Fruit fly (Drosophila melanogaster) whole organism, embryonic: ENCODE results near the gene bab2.

Experiments
- Ada2b ChIP-seq: fragments of 200-800 bp; sonication (Bioruptor generic); IDR thresholded peaks from 2 replicates; pipeline ENCODE4 v1.3.6; 2022; ENCODE audit warnings: missing biosample characterization, missing genetic modification characterization
- C15 ChIP-seq: fragments of 200-800 bp; sonication (Bioruptor generic); IDR thresholded peaks from 3 replicates; pipeline ENCODE4 v1.3.6; 2022; ENCODE audit warnings: missing biosample characterization, missing genetic modification characterization
- CG12769 ChIP-seq: fragments of 200-800 bp; sonication (Bioruptor generic); optimal IDR thresholded peaks from 2 replicates; lab custom pipeline; 2019; ENCODE audit warnings: missing biosample characterization, mild to moderate bottlenecking, missing genetic modification characterization, moderate library complexity
- CG13775 ChIP-seq: fragments of 200-800 bp; sonication (Bioruptor generic); optimal IDR thresholded peaks from 3 replicates; lab custom pipeline; 2017; ENCODE audit warnings: missing biosample characterization, mild to moderate bottlenecking, missing genetic modification characterization
- CG13894 ChIP-seq: fragments of 200-800 bp; sonication (Bioruptor generic); optimal IDR thresholded peaks from 3 replicates; lab custom pipeline; 2018; ENCODE audit warnings: missing biosample characterization, mild to moderate bottlenecking, missing genetic modification characterization, moderate library complexity
- CG14441 ChIP-seq: fragments of 200-800 bp; sonication (Bioruptor generic); IDR thresholded peaks from 2 replicates; pipeline ENCODE4 v1.3.6; 2022; ENCODE audit warnings: missing biosample characterization, missing genetic modification characterization
- CG1602 ChIP-seq: fragments of 200-800 bp; sonication (Bioruptor generic); optimal IDR thresholded peaks from 3 replicates; lab custom pipeline; 2016; ENCODE audit warnings: missing biosample characterization, missing genetic modification characterization
- CG16815 ChIP-seq: fragments of 200-800 bp; sonication (Bioruptor generic); optimal IDR thresholded peaks from 3 replicates; lab custom pipeline; 2017; ENCODE audit warnings: missing biosample characterization, mild to moderate bottlenecking, missing genetic modification characterization
- CG17328 ChIP-seq: fragments of 200-800 bp; sonication (Bioruptor generic); IDR thresholded peaks from 2 replicates; pipeline ENCODE4 v1.3.6; 2022; ENCODE audit warnings: missing biosample characterization, missing genetic modification characterization
- CG18262 ChIP-seq: fragments of 200-800 bp; optimal IDR thresholded peaks from 3 replicates; lab custom pipeline; 2019; ENCODE audit warnings: missing biosample characterization, mild to moderate bottlenecking, missing genetic modification characterization, moderate library complexity
- CG30403 ChIP-seq: fragments of 200-800 bp; sonication (Bioruptor generic); optimal IDR thresholded peaks from 3 replicates; lab custom pipeline; 2016; ENCODE audit warnings: missing biosample characterization, missing genetic modification characterization
- CG33213 ChIP-seq: fragments of 200-800 bp; sonication (Bioruptor generic); optimal IDR thresholded peaks from 3 replicates; lab custom pipeline; 2016; ENCODE audit warnings: missing biosample characterization, missing genetic modification characterization
- CG3407 ChIP-seq: fragments of 200-800 bp; sonication (Bioruptor generic); optimal IDR thresholded peaks from 2 replicates; lab custom pipeline; 2018; ENCODE audit warnings: missing biosample characterization, mild to moderate bottlenecking, missing genetic modification characterization
- CG34224 ChIP-seq: fragments of 200-800 bp; sonication (Bioruptor generic); IDR thresholded peaks from 3 replicates; pipeline ENCODE4 v1.3.6; 2022; ENCODE audit warnings: missing biosample characterization, missing genetic modification characterization; ENCODE audit not compliant: partially characterized antibody
- CG3995 ChIP-seq: fragments of 200-800 bp; sonication (Bioruptor generic); optimal IDR thresholded peaks from 3 replicates; lab custom pipeline; 2016; ENCODE audit warnings: missing biosample characterization, missing genetic modification characterization
- CG4360 ChIP-seq: fragments of 200-800 bp; sonication (Bioruptor generic); IDR thresholded peaks from 2 replicates; pipeline ENCODE4 v1.3.6; 2022; ENCODE audit warnings: missing biosample characterization, missing genetic modification characterization
- CG6683 ChIP-seq: fragments of 200-800 bp; sonication (Bioruptor generic); optimal IDR thresholded peaks from 2 replicates; lab custom pipeline; 2017; ENCODE audit warnings: missing biosample characterization, mild to moderate bottlenecking, missing genetic modification characterization, missing genetic modification reagents
- CG7357 ChIP-seq: fragments of 200-800 bp; sonication (Bioruptor generic); IDR thresholded peaks from 3 replicates; pipeline ENCODE4 v1.3.6; 2022; ENCODE audit warnings: missing biosample characterization, missing genetic modification characterization
- CG8089 ChIP-seq: fragments of 200-800 bp; sonication (Bioruptor generic); optimal IDR thresholded peaks from 3 replicates; lab custom pipeline; 2016; ENCODE audit warnings: missing biosample characterization, missing genetic modification characterization
- CG8290 ChIP-seq, 3 experiments: fragments of 200-800 bp; sonication (Bioruptor generic); optimal IDR thresholded peaks; 2 replicates each; lab custom pipeline; 2016 to 2019; ENCODE audit warnings: missing biosample characterization in 3 of 3, missing genetic modification characterization in 3 of 3, mild to moderate bottlenecking in 2 of 3, moderate library complexity in 1 of 3
- CG8765 ChIP-seq: fragments of 200-800 bp; sonication (Bioruptor generic); IDR thresholded peaks from 2 replicates; pipeline ENCODE4 v1.3.6; 2022; ENCODE audit warnings: missing biosample characterization, missing genetic modification characterization
- Dek ChIP-seq: fragments of 200-800 bp; sonication (Bioruptor generic); optimal IDR thresholded peaks from 3 replicates; lab custom pipeline; 2019; ENCODE audit warnings: missing biosample characterization, mild to moderate bottlenecking, missing genetic modification characterization, moderate library complexity
- Ets65A ChIP-seq: fragments of 200-800 bp; sonication (Bioruptor generic); peaks from one replicate; lab custom pipeline; 2016; ENCODE audit warnings: missing biosample characterization, missing genetic modification characterization
- HLH54F ChIP-seq: fragments of 200-800 bp; sonication (Bioruptor generic); optimal IDR thresholded peaks from 3 replicates; lab custom pipeline; 2016; ENCODE audit warnings: missing biosample characterization, missing genetic modification characterization
- HLHmδ ChIP-seq: fragments of 200-800 bp; sonication (Bioruptor generic); optimal IDR thresholded peaks from 2 replicates; lab custom pipeline; 2018; ENCODE audit warnings: missing biosample characterization, mild to moderate bottlenecking, missing genetic modification characterization, moderate library complexity
- Hand ChIP-seq: fragments of 200-800 bp; sonication (Bioruptor generic); optimal IDR thresholded peaks from 2 replicates; lab custom pipeline; 2017; ENCODE audit warnings: mild to moderate bottlenecking, missing biosample characterization, missing genetic modification reagents, missing genetic modification characterization
- Hey ChIP-seq: fragments of 200-800 bp; sonication (Bioruptor generic); optimal IDR thresholded peaks from 3 replicates; lab custom pipeline; 2018; ENCODE audit warnings: missing biosample characterization, mild to moderate bottlenecking, missing genetic modification characterization
- HmgD ChIP-seq: fragments of 200-800 bp; sonication (Bioruptor generic); optimal IDR thresholded peaks from 3 replicates; lab custom pipeline; 2016; ENCODE audit warnings: missing biosample characterization, missing genetic modification characterization
- Kr ChIP-seq: fragments of 200-800 bp; sonication (Bioruptor generic); optimal IDR thresholded peaks from 2 replicates; lab custom pipeline; 2017; ENCODE audit warnings: missing biosample characterization, mild to moderate bottlenecking, missing genetic modification characterization
- Sox102F ChIP-seq: fragments of 200-800 bp; sonication (Bioruptor generic); optimal IDR thresholded peaks from 2 replicates; lab custom pipeline; 2018; ENCODE audit warnings: missing biosample characterization, mild to moderate bottlenecking, missing genetic modification characterization, moderate library complexity
- Stat92E ChIP-seq, 3 experiments: fragments of >200 bp in 2 of 3; fragments of 200-800 bp in 1 of 3; sonication (Bioruptor generic) in 1 of 3; optimal IDR thresholded peaks; 2 replicates each; lab custom pipeline; 2017 to 2019; ENCODE audit warnings: missing biosample characterization in 3 of 3, missing genetic modification characterization in 3 of 3, mild to moderate bottlenecking in 1 of 3, moderate library complexity in 1 of 3
- Vsx1 ChIP-seq: fragments of 200-800 bp; sonication (Bioruptor generic); optimal IDR thresholded peaks from 2 replicates; lab custom pipeline; 2017; ENCODE audit warnings: missing biosample characterization, mild to moderate bottlenecking, missing genetic modification characterization, missing genetic modification reagents
- ab ChIP-seq: fragments of 200-800 bp; sonication (Bioruptor generic); optimal IDR thresholded peaks from 2 replicates; lab custom pipeline; 2016; ENCODE audit warnings: missing biosample characterization, missing genetic modification characterization
- bowl ChIP-seq: fragments of 200-800 bp; sonication (Bioruptor generic); IDR thresholded peaks from 2 replicates; pipeline ENCODE4 v1.3.6; 2022; ENCODE audit warnings: missing biosample characterization, missing genetic modification characterization
- corto ChIP-seq: fragments of 200-800 bp; sonication (Bioruptor generic); optimal IDR thresholded peaks from 2 replicates; lab custom pipeline; 2016; ENCODE audit warnings: missing biosample characterization, mild to moderate bottlenecking, missing genetic modification characterization, moderate library complexity
- croc ChIP-seq: fragments of 200-800 bp; sonication (Bioruptor generic); conservative IDR thresholded peaks from 3 replicates; pipeline ENCODE4 v1.3.6; 2022; ENCODE audit warnings: missing biosample characterization, missing genetic modification characterization
- dmrt99B ChIP-seq: fragments of 200-800 bp; sonication (Bioruptor generic); optimal IDR thresholded peaks from 2 replicates; lab custom pipeline; 2018; ENCODE audit warnings: missing biosample characterization, mild to moderate bottlenecking, missing genetic modification characterization, moderate library complexity
- lbe ChIP-seq: fragments of 200-800 bp; sonication (Bioruptor generic); optimal IDR thresholded peaks from 2 replicates; lab custom pipeline; 2016; ENCODE audit warnings: missing biosample characterization, mild to moderate bottlenecking, missing genetic modification characterization
- luna ChIP-seq: fragments of 200-800 bp; sonication (Bioruptor generic); optimal IDR thresholded peaks from 2 replicates; lab custom pipeline; 2016; ENCODE audit warnings: missing biosample characterization, missing genetic modification characterization
- mam ChIP-seq: fragments of 200-800 bp; sonication (Bioruptor generic); optimal IDR thresholded peaks from 3 replicates; lab custom pipeline; 2016; ENCODE audit warnings: missing biosample characterization, missing genetic modification characterization
- onecut ChIP-seq: fragments of 200-800 bp; sonication (Bioruptor generic); IDR thresholded peaks from 2 replicates; pipeline ENCODE4 v1.3.6; 2022; ENCODE audit warnings: missing biosample characterization, missing genetic modification characterization
- rib ChIP-seq: fragments of 200-800 bp; sonication (Bioruptor generic); IDR thresholded peaks from 2 replicates; pipeline ENCODE4 v1.3.6; 2022; ENCODE audit warnings: missing biosample characterization, missing genetic modification characterization
- salm ChIP-seq: fragments of 200-800 bp; sonication (Bioruptor generic); optimal IDR thresholded peaks from 2 replicates; lab custom pipeline; 2018; ENCODE audit warnings: missing biosample characterization, mild to moderate bottlenecking, missing genetic modification characterization
- sens ChIP-seq: fragments of 200-800 bp; sonication (Bioruptor generic); peaks from one replicate; lab custom pipeline; 2016; ENCODE audit warnings: missing biosample characterization, missing genetic modification characterization
- seq ChIP-seq: fragments of 200-800 bp; sonication (Bioruptor generic); IDR thresholded peaks from 2 replicates; pipeline ENCODE4 v1.3.6; 2022; ENCODE audit warnings: missing biosample characterization, missing genetic modification characterization
- sug ChIP-seq: fragments of 200-800 bp; optimal IDR thresholded peaks from 2 replicates; lab custom pipeline; 2019; ENCODE audit warnings: missing biosample characterization, mild to moderate bottlenecking, missing genetic modification characterization, moderate library complexity
- tll ChIP-seq, 2 experiments: fragments of 200-800 bp in 1 of 2; fragments of >200 bp in 1 of 2; sonication (Bioruptor generic) in 1 of 2; optimal IDR thresholded peaks; 2 replicates each; lab custom pipeline; 2017 to 2019; ENCODE audit warnings: missing biosample characterization in 2 of 2, missing genetic modification characterization in 2 of 2, mild to moderate bottlenecking in 1 of 2, moderate library complexity in 1 of 2
- tna ChIP-seq: fragments of 200-800 bp; sonication (Bioruptor generic); IDR thresholded peaks from 2 replicates; pipeline ENCODE4 v1.3.6; 2022; ENCODE audit warnings: missing biosample characterization, missing genetic modification characterization; ENCODE audit not compliant: partially characterized antibody
- vnd ChIP-seq: fragments of 200-800 bp; sonication (Bioruptor generic); IDR thresholded peaks from 3 replicates; pipeline ENCODE4 v1.3.6; 2022; ENCODE audit warnings: missing biosample characterization, missing genetic modification characterization; ENCODE audit not compliant: partially characterized antibody
- zen2 ChIP-seq: fragments of 200-800 bp; sonication (Bioruptor generic); IDR thresholded peaks from 3 replicates; pipeline ENCODE4 v1.3.6; 2022; ENCODE audit warnings: missing biosample characterization, missing genetic modification characterization; ENCODE audit not compliant: partially characterized antibody

The bab2 gene

DNA sequence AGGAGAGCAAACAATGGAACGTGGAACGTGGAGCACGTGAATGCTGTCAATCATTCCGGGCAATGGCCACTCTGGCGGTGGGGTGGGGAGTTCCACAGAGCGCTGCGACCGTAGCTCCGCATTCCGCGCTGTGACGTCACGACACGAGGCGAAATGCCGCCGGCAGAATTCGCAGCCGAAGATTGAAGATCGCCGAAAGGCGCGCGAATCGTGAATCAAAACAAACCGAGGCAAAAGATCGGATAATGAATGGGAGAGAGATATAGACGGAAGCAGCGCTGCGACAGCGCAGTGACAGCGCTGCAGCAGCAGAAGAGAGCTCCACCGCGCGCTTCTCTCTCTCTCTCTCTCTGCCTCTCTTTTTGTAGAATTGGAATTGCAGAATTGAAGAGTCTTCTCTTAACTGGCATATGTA, 78.5 kb downstream of the bab2 start (continued):
- TF ChIP-seq zen2 (GFP tag; lab: Robert Waterston, UW) (peak; percentile 28; the same call in 1 of the 3 replicates), CG17328 (GFP tag; lab: Robert Waterston, UW) (no peak), HLHmδ (GFP tag; lab: Kevin White, UChicago) (no peak), CG12769 (tag; lab: Kevin White, UChicago) (peak; percentile 57), CG7357 (GFP tag; lab: Robert Waterston, UW) (no peak), Ada2b (GFP tag; lab: Robert Waterston, UW) (no peak), tll (GFP tag; optimal IDR thresholded peaks at IDR 0.05; lab: Kevin White, UChicago) (no peak), mam (GFP tag; lab: Kevin White, UChicago) (no peak), Dek (tag; lab: Kevin White, UChicago) (no peak), CG8089 (GFP tag; lab: Kevin White, UChicago) (no peak), luna (GFP tag; lab: Kevin White, UChicago) (no peak), dmrt99B (tag; lab: Kevin White, UChicago) (no peak), CG8290 (GFP tag; optimal IDR thresholded peaks at IDR 0.05; lab: Kevin White, UChicago) (no peak), CG8290 (tag; optimal IDR thresholded peaks at IDR 0.05; lab: Kevin White, UChicago) (peak in 1 of 2 experiments; percentile 2), CG8765 (GFP tag; lab: Robert Waterston, UW) (no peak), seq (GFP tag; lab: Robert Waterston, UW) (no peak), bowl (no peak), rib (GFP tag; lab: Robert Waterston, UW) (peak; percentile 44; the same call in 1 of the 2 replicates), CG34224 (peak; percentile 58; the same call in 1 of the 3 replicates), CG13894 (no peak), corto (GFP tag; lab: Kevin White, UChicago) (no peak), salm (tag; lab: Kevin White, UChicago) (no peak), CG3407 (no peak), Hand (GFP tag; lab: Kevin White, UChicago) (no peak), Sox102F (GFP tag; lab: Kevin White, UChicago) (no peak), ab (GFP tag; lab: Kevin White, UChicago) (no peak), CG6683 (GFP tag; lab: Kevin White, UChicago) (no peak), CG4360 (GFP tag; lab: Robert Waterston, UW) (0 out of 2 replicates have a peak, but pooled peaks have one; percentile 25), CG33213 (GFP tag; lab: Kevin White, UChicago) (no peak), croc (no peak), lbe (GFP tag; lab: Kevin White, UChicago) (peak; percentile 4), CG1602 (no peak), tna (no peak; the same call in 1 of the 2 replicates), sens (GFP tag; lab: Kevin White, UChicago) (peak; percentile 12), Kr (GFP tag; lab: Kevin White, UChicago) (no peak), CG3995 (GFP tag; lab: Kevin White, UChicago) (no peak), Stat92E (GFP tag; optimal IDR thresholded peaks at IDR 0.05; lab: Kevin White, UChicago) (no peak), C15 (GFP tag; lab: Robert Waterston, UW) (no peak), CG13775 (GFP tag; lab: Kevin White, UChicago) (no peak), CG16815 (no peak), CG18262 (tag; lab: Kevin White, UChicago) (no peak), sug (tag; lab: Kevin White, UChicago) (peak; percentile 22), HLH54F (no peak), Vsx1 (GFP tag; lab: Kevin White, UChicago) (no peak), CG14441 (GFP tag; lab: Robert Waterston, UW) (0 out of 2 replicates have a peak, but pooled peaks have one; percentile 15), CG30403 (no peak), onecut (no peak), vnd (GFP tag; lab: Robert Waterston, UW) (no peak), Hey (no peak), Ets65A (GFP tag; lab: Kevin White, UChicago) (peak; percentile 89), HmgD (GFP tag; lab: Kevin White, UChicago) (no peak)
